Worm (Caenorhabditis elegans) whole organism, midembryonic: ENCODE data around the gene F19C7.2.

Experiments
- flt-1 ChIP-seq: fragments of 200-800 bp; sonication (Bioruptor generic); IDR thresholded peaks from 2 replicates; pipeline ENCODE4 v1.3.6; 2022; ENCODE audit warnings: missing genetic modification characterization, missing compliant biosample characterization
- klf-2 ChIP-seq: fragments of 200-800 bp; sonication (Bioruptor generic); conservative IDR thresholded peaks from 2 replicates; pipeline ENCODE4 v1.3.6; 2022; ENCODE audit warnings: missing genetic modification reagents, missing genetic modification characterization, missing compliant biosample characterization

ce11 chrIV:4585991-4586390 lies 13.8 kb upstream of the F19C7.2 start:
- TF ChIP-seq flt-1 (GFP tag; lab: Robert Waterston, UW): no peak
- no peak for TF ChIP-seq klf-2 (GFP tag; lab: Robert Waterston, UW)
